Fruit fly (Drosophila melanogaster): Measurements from ENCODE around the gene CG12684.

DNA sequence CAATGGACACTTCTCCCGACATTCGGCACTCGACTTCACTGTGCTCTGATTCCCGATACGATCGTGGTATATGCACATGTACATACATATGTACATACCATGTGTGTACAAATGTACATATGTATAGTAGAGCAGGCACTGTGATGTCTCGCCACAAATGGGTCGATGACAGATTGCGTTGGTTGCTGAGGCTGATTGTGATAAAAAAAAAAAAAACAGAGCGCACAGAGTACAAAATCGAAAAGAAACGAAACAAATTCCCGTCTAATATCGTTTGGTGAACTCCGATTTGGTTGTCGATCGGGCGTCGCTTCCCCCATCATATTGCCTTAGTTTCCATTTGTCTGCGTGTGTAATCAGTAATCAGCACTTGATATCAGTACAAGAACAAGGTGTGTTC lies 15.9 kb downstream of the CG12684 start:
- no peak for TF ChIP-seq ovo (GFP tag; optimal IDR thresholded peaks at IDR 0.05)
- no peak for TF ChIP-seq toe (GFP tag; optimal IDR thresholded peaks at IDR 0.05)
- no peak for TF ChIP-seq cnc (optimal IDR thresholded peaks at IDR 0.05)
- no peak for TF ChIP-seq Hr96 (GFP tag; optimal IDR thresholded peaks at IDR 0.05)
- TF ChIP-seq Clk (GFP tag; optimal IDR thresholded peaks at IDR 0.05): no peak
- no peak for TF ChIP-seq CG14711 (tag; optimal IDR thresholded peaks at IDR 0.05)
- TF ChIP-seq CG33017 (tag; optimal IDR thresholded peaks at IDR 0.05): no peak
- no peak for TF ChIP-seq Mnt (GFP tag; optimal IDR thresholded peaks at IDR 0.05)
- TF ChIP-seq kay (GFP tag; ENCODE audit: borderline replicate concordance): no peak
- no peak for TF ChIP-seq CG7101 (tag; optimal IDR thresholded peaks at IDR 0.05)
- no peak for TF ChIP-seq Crg-1 (GFP tag; optimal IDR thresholded peaks at IDR 0.05)
- no peak for TF ChIP-seq CG7045 (GFP tag; optimal IDR thresholded peaks at IDR 0.05)
